Fruit fly (Drosophila melanogaster): Measurements from ENCODE around the gene Obp99b.

DNA sequence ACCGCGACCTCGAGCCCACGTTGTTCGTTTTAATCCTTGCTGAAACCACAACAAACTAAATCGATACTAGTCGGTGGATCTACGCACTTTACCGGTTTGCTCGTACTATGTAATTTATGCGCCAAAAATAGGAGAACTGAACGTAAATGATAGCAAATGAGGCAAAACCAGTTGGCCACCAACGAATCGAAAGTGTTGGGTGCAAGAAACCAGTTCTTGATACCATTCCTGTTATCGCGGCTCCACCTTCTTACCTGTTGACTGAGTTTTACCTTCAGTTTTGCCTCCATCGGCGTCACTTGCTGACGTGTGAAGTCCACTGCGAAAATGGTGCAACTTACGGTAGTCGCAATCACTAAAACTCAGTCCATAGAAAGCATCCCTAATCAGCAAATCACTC is 23.4 kb upstream of the Obp99b start:
- TF ChIP-seq h (optimal IDR thresholded peaks at IDR 0.05) (no peak), ttk (optimal IDR thresholded peaks at IDR 0.05) (no peak), psq (optimal IDR thresholded peaks at IDR 0.05) (no peak), insv (optimal IDR thresholded peaks at IDR 0.05) (no peak), Sin3A (optimal IDR thresholded peaks at IDR 0.05) (no peak)

All from Kc167 (cell line).